Worm (Caenorhabditis elegans): ENCODE results near the gene ent-5.

Gene ent-5

ce11 chrX:4632088-4632487 lies 16.9 kb downstream of the ent-5 start, which contains the start of gene slcr-46.1:
slcr-46.1 (plus strand) TSS chrX:4632361.
- TF ChIP-seq elt-2 (tag; optimal IDR thresholded peaks at IDR 0.05), result peak; percentile 24
- no peak for TF ChIP-seq rnt-1 (tag; optimal IDR thresholded peaks at IDR 0.05)

DNA sequence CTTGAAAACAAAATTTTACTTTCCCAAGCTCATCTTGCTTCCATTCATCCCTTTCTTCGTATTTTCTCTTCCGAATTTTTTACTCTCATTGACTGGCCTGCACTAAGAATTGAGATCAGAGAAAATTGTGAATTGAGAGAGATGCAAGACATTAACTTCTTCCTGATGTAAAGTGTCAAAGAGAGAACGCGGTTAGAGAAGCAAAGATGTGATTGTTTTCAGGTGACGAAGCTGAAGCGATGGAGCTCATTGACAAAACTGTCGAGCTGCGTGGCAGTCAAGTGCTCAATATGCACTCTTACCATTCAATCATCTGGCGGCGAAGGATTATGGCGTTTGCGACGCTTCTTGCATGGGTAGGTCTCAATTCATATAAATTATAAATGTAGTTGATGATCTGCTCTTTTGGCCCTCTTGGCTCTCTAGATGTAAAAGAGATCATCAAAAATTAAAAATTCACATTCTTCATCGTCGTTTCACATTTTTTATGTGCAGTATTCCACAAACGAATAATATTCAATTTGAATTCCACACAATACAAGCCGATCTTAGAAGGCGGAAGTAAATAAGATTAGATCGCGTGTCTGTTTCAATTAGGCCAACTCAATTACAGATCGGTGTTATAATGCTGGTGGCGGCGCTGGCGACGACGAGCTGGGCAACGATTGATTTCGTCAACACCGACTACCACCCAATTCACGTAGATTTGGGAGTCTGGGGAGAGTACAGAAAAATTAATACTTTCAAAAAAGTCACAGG lies 20.0 kb downstream of the ent-5 start:
- TF ChIP-seq dsc-1 (tag; optimal IDR thresholded peaks at IDR 0.05) (peak; percentile 94), C34B4.2 (tag; optimal IDR thresholded peaks at IDR 0.05) (no peak), ztf-11 (tag; optimal IDR thresholded peaks at IDR 0.05) (peak in 1 of 2 experiments; percentile 25), irx-1 (tag; optimal IDR thresholded peaks at IDR 0.05) (no peak), nhr-47 (tag; optimal IDR thresholded peaks at IDR 0.05) (peak; percentile 10), snu-23 (GFP tag; optimal IDR thresholded peaks at IDR 0.05) (peak; percentile 2), lin-39 (tag; optimal IDR thresholded peaks at IDR 0.05) (no peak), rnt-1 (tag; optimal IDR thresholded peaks at IDR 0.05) (peak; percentile 55), tlp-1 (tag; optimal IDR thresholded peaks at IDR 0.05) (no peak), mep-1 (tag; optimal IDR thresholded peaks at IDR 0.05) (peak; percentile 7), fkh-8 (tag; optimal IDR thresholded peaks at IDR 0.05) (no peak), nhr-77 (tag; optimal IDR thresholded peaks at IDR 0.05) (no peak), unc-86 (tag; optimal IDR thresholded peaks at IDR 0.05) (peak; percentile 37), lin-14 (GFP tag; optimal IDR thresholded peaks at IDR 0.05) (peak; percentile 32), skn-1 (tag; optimal IDR thresholded peaks at IDR 0.05) (no peak), hpl-2 (GFP tag; optimal IDR thresholded peaks at IDR 0.05) (no peak), egl-13 (tag; optimal IDR thresholded peaks at IDR 0.05) (peak; percentile 20), lsy-2 (tag; optimal IDR thresholded peaks at IDR 0.05) (peak in 1 of 2 experiments; percentile 12)

DNA sequence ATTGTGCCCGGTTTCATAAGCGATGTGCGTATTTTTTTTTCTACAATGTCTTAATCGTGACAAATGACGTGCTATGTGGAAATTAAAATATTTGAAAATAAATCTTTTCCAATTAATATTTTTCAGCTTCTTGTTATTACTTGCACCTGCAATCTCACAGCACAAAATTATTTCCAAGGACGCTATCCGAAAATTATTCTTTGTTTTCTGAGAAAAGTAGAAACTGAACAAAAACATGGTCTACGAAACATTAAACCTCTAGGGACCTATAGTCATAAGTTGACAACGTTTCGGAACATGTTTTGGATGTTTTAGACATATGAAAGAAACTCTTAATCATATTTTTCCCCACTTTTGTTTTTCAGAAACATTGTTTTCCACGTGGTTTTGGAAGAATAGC lies 20.6 kb downstream of the ent-5 start:
- TF ChIP-seq nhr-47 (tag; optimal IDR thresholded peaks at IDR 0.05) (no peak), mdl-1 (tag; optimal IDR thresholded peaks at IDR 0.05) (no peak), hlh-4 (tag; optimal IDR thresholded peaks at IDR 0.05) (peak; percentile 74), lir-3 (tag; optimal IDR thresholded peaks at IDR 0.05; ENCODE audit: poor library complexity) (no peak)

ce11 chrX:4626891-4627290 lies 22.1 kb downstream of the ent-5 start:
- no peak for TF ChIP-seq fos-1 (tag; optimal IDR thresholded peaks at IDR 0.05)
- TF ChIP-seq C34B4.2 (tag; optimal IDR thresholded peaks at IDR 0.05), result no peak
- no peak for TF ChIP-seq nhr-90 (tag; optimal IDR thresholded peaks at IDR 0.05; ENCODE audit: poor library complexity)
- TF ChIP-seq ceh-90 (tag; optimal IDR thresholded peaks at IDR 0.05), result no peak
- no peak for TF ChIP-seq unc-62 (GFP tag; optimal IDR thresholded peaks at IDR 0.05)
- no peak for TF ChIP-seq aha-1 (tag; optimal IDR thresholded peaks at IDR 0.05)
- no peak for TF ChIP-seq lin-15B (tag; optimal IDR thresholded peaks at IDR 0.05)

ce11 chrX:4625080-4625479 lies 23.9 kb downstream of the ent-5 start:
- no peak for TF ChIP-seq Y116A8C.19 (tag; optimal IDR thresholded peaks at IDR 0.05; ENCODE audit: borderline replicate concordance)
- no peak for TF ChIP-seq fkh-4 (tag; optimal IDR thresholded peaks at IDR 0.05; ENCODE audit: borderline replicate concordance)
- TF ChIP-seq lin-13 (GFP tag; optimal IDR thresholded peaks at IDR 0.05), result no peak
- TF ChIP-seq nhr-71 (tag; optimal IDR thresholded peaks at IDR 0.05), result peak; percentile 11
- no peak for TF ChIP-seq rnt-1 (tag; optimal IDR thresholded peaks at IDR 0.05)
- no peak for TF ChIP-seq lin-15B (tag; optimal IDR thresholded peaks at IDR 0.05)
- TF ChIP-seq ceh-8 (GFP tag; optimal IDR thresholded peaks at IDR 0.05), result no peak
- peak; percentile 92 for TF ChIP-seq hlh-4 (tag; optimal IDR thresholded peaks at IDR 0.05)
- no peak for TF ChIP-seq mab-9 (GFP tag; IDR thresholded peaks at IDR 0.05)
- no peak for TF ChIP-seq nhr-19 (GFP tag; conservative IDR thresholded peaks at IDR 0.05)
- TF ChIP-seq swsn-7 (tag; optimal IDR thresholded peaks at IDR 0.05), result no peak
- TF ChIP-seq fkh-8 (tag; optimal IDR thresholded peaks at IDR 0.05), result peak; percentile 41
- no peak for TF ChIP-seq tbx-2 (tag; optimal IDR thresholded peaks at IDR 0.05)
